Worm (Caenorhabditis elegans): ENCODE data around the gene C04G6.4.

DNA sequence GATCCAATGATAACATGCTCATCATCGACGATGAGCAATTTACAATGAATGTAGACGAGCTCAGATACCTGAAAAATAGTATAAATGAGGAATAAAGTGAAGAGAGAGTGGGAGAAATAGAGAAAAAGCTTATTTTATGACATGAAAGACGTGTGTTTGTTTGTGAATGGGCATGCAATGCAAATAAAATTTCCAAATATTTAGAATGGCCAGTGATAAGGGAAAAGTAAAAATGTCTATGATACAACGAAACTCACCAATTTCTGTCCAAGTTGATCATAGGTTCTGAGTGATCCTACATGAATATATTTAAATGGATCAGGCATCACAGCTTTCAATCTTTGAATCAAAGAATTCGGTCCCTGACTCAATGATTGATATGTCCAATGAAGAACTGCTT, 2.9 kb upstream of the C04G6.4 start:
- TF ChIP-seq mdl-1 (tag; optimal IDR thresholded peaks at IDR 0.05) (no peak), dmd-8 (GFP tag; IDR thresholded peaks at IDR 0.05) (no peak), T26A8.4 (GFP tag; IDR thresholded peaks at IDR 0.05) (no peak), tra-1 (GFP tag; IDR thresholded peaks at IDR 0.05) (no peak), ztf-11 (tag; optimal IDR thresholded peaks at IDR 0.05) (no peak), aly-2 (tag; optimal IDR thresholded peaks at IDR 0.05) (no peak), F37D6.2 (tag; optimal IDR thresholded peaks at IDR 0.05) (no peak), spr-3 (GFP tag; optimal IDR thresholded peaks at IDR 0.05) (no peak)
